Fruit fly (Drosophila melanogaster) whole organism, adult: Measurements from ENCODE around the gene Pp2A-29B.

Source experiments
- CG11617 ChIP-seq: fragments of 200-800 bp; sonication (Bioruptor generic); optimal IDR thresholded peaks from 2 replicates; lab custom pipeline; 2017; ENCODE audit warnings: mild to moderate bottlenecking, missing biosample characterization, missing genetic modification reagents, missing genetic modification characterization
- CG5204 ChIP-seq: fragments of 200-800 bp; sonication (Bioruptor generic); optimal IDR thresholded peaks from 2 replicates; lab custom pipeline; 2016; ENCODE audit warnings: missing biosample characterization, missing genetic modification characterization
- CG7045 ChIP-seq: fragments of 200-800 bp; sonication (Bioruptor generic); optimal IDR thresholded peaks from 2 replicates; lab custom pipeline; 2017; ENCODE audit warnings: missing biosample characterization, mild to moderate bottlenecking, missing genetic modification characterization
- Crg-1 ChIP-seq: fragments of 200-800 bp; sonication (Bioruptor generic); optimal IDR thresholded peaks from 2 replicates; lab custom pipeline; 2016; ENCODE audit warnings: missing biosample characterization, missing genetic modification characterization
- Hr96 ChIP-seq: fragments of 200-800 bp; sonication (Bioruptor generic); optimal IDR thresholded peaks from 2 replicates; lab custom pipeline; 2016; ENCODE audit warnings: missing biosample characterization, missing genetic modification characterization
- bab1 ChIP-seq: fragments of 200-800 bp; sonication (Bioruptor generic); optimal IDR thresholded peaks from 3 replicates; lab custom pipeline; 2019; ENCODE audit warnings: missing biosample characterization, mild to moderate bottlenecking, missing genetic modification characterization, moderate library complexity
- cic ChIP-seq: fragments of 200-800 bp; sonication (Bioruptor generic); optimal IDR thresholded peaks from 2 replicates; lab custom pipeline; 2017; ENCODE audit warnings: missing biosample characterization, mild to moderate bottlenecking, missing genetic modification characterization, moderate library complexity
- cnc ChIP-seq, 2 experiments: fragments of >200 bp; optimal IDR thresholded peaks; 2 replicates each; lab custom pipeline; 2017
- ovo ChIP-seq: fragments of 200-800 bp; sonication (Bioruptor generic); optimal IDR thresholded peaks from 2 replicates; lab custom pipeline; 2016; ENCODE audit warnings: missing biosample characterization, missing genetic modification characterization
- pad ChIP-seq: fragments of 200-800 bp; sonication (Bioruptor generic); optimal IDR thresholded peaks from 3 replicates; lab custom pipeline; 2017; ENCODE audit warnings: missing biosample characterization, missing genetic modification characterization, mild to moderate bottlenecking, moderate library complexity, missing genetic modification reagents

DNA sequence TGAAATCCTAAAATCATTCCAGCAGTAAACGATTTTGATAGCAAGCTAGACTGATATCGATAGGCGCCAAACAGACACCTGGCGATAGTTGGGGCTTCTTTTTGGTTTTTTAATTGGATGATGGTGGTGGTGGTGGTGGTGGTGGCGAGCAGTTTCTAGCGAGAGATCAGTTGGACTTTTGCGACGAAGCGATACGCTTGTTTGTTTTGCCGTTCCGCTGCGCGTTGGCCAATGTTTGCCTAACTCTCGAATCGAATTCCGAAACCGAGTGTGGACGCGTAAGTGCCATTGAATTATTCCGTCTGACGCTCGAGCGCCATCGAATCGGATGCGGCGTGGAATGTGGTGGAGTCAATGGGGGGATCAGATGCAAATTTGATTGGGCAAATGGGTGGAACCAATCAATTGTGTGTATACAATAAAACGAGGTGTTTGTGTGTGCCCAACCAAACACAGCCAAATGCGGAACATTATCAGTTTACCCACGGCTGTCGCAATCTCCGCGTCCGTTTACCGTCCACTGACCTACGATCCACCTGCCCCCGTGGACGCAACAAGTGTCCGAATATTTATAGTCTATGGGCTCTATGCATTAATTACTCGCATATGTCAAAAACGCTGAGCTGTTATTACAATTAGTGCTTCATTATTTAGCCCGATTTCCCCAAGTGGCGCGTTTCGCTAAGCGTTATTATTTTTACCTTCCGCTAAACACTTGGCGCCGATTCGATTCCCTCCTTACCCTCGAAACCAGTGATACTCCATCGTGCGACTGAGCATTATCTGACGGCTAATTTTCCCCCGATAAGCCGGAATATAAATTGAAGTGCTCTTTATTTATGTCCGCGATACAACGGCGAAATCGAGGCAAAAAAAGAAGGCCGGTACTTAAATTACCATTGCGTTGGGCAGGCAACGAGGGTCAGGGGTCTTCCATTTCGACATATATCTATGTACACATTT lies 4.8 kb downstream of the Pp2A-29B start, which contains the start of gene CG17292:
- TF ChIP-seq CG7045 (GFP tag; lab: Kevin White, UChicago) (no peak), Crg-1 (GFP tag; lab: Kevin White, UChicago) (peak; percentile 37), cic (peak; percentile 90), ovo (peak; percentile 58), pad (GFP tag; lab: Kevin White, UChicago) (peak; percentile 52), CG5204 (GFP tag; lab: Kevin White, UChicago) (no peak), cnc (optimal IDR thresholded peaks at IDR 0.05; lab: Kevin White, UChicago) (no peak), bab1 (peak; percentile 88), Hr96 (no peak), CG11617 (GFP tag; lab: Kevin White, UChicago) (peak; percentile 70)
